Worm (Caenorhabditis elegans): ENCODE results near the gene clec-5.

clec-5 gene

DNA sequence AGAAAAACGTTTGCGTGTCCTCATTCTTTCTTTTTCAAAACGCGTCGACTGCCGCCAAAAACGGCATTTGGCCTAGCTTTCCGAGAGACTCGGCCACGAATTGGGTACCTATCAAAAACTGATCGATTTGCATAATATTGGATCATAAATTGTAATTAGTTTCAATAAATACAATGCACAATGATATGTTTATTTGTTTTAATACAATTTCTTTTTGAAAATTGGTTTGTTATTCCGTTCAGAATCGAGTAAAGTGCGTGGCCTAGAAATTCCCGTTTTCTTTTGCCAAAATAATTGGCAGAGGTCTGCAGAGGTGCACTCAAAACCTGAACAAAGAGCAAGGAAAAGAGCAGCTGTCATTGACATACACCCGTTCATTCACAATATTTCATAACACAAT, 22.0 kb upstream of the clec-5 start, which contains the start of gene F26F4.8 (continued):
- TF ChIP-seq efl-1 (GFP tag; optimal IDR thresholded peaks at IDR 0.05), result peak; percentile 20
- TF ChIP-seq hmg-1.2 (GFP tag; IDR thresholded peaks at IDR 0.05), result no peak
- TF ChIP-seq madf-8 (GFP tag; conservative IDR thresholded peaks at IDR 0.05), result no peak
- TF ChIP-seq let-607 (tag; optimal IDR thresholded peaks at IDR 0.05), result no peak
- TF ChIP-seq madf-6 (GFP tag; IDR thresholded peaks at IDR 0.05), result no peak
- TF ChIP-seq ZK185.1 (tag; optimal IDR thresholded peaks at IDR 0.05; ENCODE audit: poor library complexity, severe bottlenecking), result peak; percentile 5
- no peak for TF ChIP-seq nhr-27 (tag; optimal IDR thresholded peaks at IDR 0.05)
- no peak for TF ChIP-seq pbrm-1 (GFP tag; IDR thresholded peaks at IDR 0.05)
- no peak for TF ChIP-seq C06A6.2 (GFP tag; conservative IDR thresholded peaks at IDR 0.05)
- TF ChIP-seq B0261.1 (tag; optimal IDR thresholded peaks at IDR 0.05), result no peak
- no peak for TF ChIP-seq D2030.7 (GFP tag; IDR thresholded peaks at IDR 0.05)
- no peak for TF ChIP-seq ztf-25 (GFP tag; IDR thresholded peaks at IDR 0.05)
- no peak for TF ChIP-seq tbx-9 (tag; optimal IDR thresholded peaks at IDR 0.05; ENCODE audit: borderline replicate concordance)
- TF ChIP-seq ceh-40 (GFP tag; IDR thresholded peaks at IDR 0.05), result no peak
- no peak for TF ChIP-seq ztf-28 (GFP tag; IDR thresholded peaks at IDR 0.05)
- TF ChIP-seq F33H1.4 (GFP tag; IDR thresholded peaks at IDR 0.05), result no peak
- no peak for TF ChIP-seq let-526 (GFP tag; IDR thresholded peaks at IDR 0.05)
- no peak for TF ChIP-seq egl-44 (GFP tag; IDR thresholded peaks at IDR 0.05)
- TF ChIP-seq cebp-2 (GFP tag; IDR thresholded peaks at IDR 0.05), result no peak
- TF ChIP-seq attf-6 (GFP tag; IDR thresholded peaks at IDR 0.05), result no peak
- no peak for TF ChIP-seq repo-1 (tag; optimal IDR thresholded peaks at IDR 0.05)
- TF ChIP-seq gei-17 (GFP tag; optimal IDR thresholded peaks at IDR 0.05), result no peak
- no peak for TF ChIP-seq lin-26 (GFP tag; IDR thresholded peaks at IDR 0.05)
- TF ChIP-seq fkh-3 (tag; optimal IDR thresholded peaks at IDR 0.05), result no peak
- no peak for TF ChIP-seq pha-4 (tag; optimal IDR thresholded peaks at IDR 0.05)
- no peak for TF ChIP-seq K11D2.4 (GFP tag; IDR thresholded peaks at IDR 0.05)

ce11 chrIII:4903784-4904183, 20.4 kb upstream of the clec-5 start, which contains the start of gene kbp-2:
TSS of gene kbp-2 (minus strand) at chrIII:4903884.
- no peak for TF ChIP-seq egl-18 (GFP tag; IDR thresholded peaks at IDR 0.05)
- no peak for TF ChIP-seq bed-1 (GFP tag; IDR thresholded peaks at IDR 0.05)
- TF ChIP-seq F23B12.7 (tag; optimal IDR thresholded peaks at IDR 0.05; ENCODE audit: insufficient read depth), result no peak
- TF ChIP-seq sdz-38 (tag; optimal IDR thresholded peaks at IDR 0.05), result no peak
- TF ChIP-seq T07F8.4 (tag; optimal IDR thresholded peaks at IDR 0.05), result no peak
- TF ChIP-seq cebp-2 (GFP tag; IDR thresholded peaks at IDR 0.05), result no peak
- no peak for TF ChIP-seq D2030.7 (GFP tag; IDR thresholded peaks at IDR 0.05)
- TF ChIP-seq hmg-20 (GFP tag; IDR thresholded peaks at IDR 0.05), result no peak
- TF ChIP-seq lin-26 (GFP tag; IDR thresholded peaks at IDR 0.05), result no peak
- TF ChIP-seq nhr-27 (tag; optimal IDR thresholded peaks at IDR 0.05), result no peak

ce11 chrIII:4900260-4900659, 16.9 kb upstream of the clec-5 start, which contains the start of gene tag-340:
TSS of gene tag-340 (plus strand) at chrIII:4900508.
- TF ChIP-seq unc-130 (GFP tag; optimal IDR thresholded peaks at IDR 0.05), result no peak
- peak; percentile 47; the same call in 1 of the 2 replicates for TF ChIP-seq madf-8 (GFP tag; conservative IDR thresholded peaks at IDR 0.05)
- TF ChIP-seq snpc-1.3 (tag; optimal IDR thresholded peaks at IDR 0.05; ENCODE audit: insufficient read depth), result peak; percentile 58
- TF ChIP-seq zim-3 (tag; optimal IDR thresholded peaks at IDR 0.05), result no peak
- no peak for TF ChIP-seq egl-44 (GFP tag; IDR thresholded peaks at IDR 0.05)
- TF ChIP-seq bed-1 (GFP tag; IDR thresholded peaks at IDR 0.05), result no peak
- peak; percentile 63 for TF ChIP-seq D2030.7 (GFP tag; IDR thresholded peaks at IDR 0.05)
- TF ChIP-seq F33H1.4 (GFP tag; IDR thresholded peaks at IDR 0.05), result peak; percentile 90
- TF ChIP-seq lsl-1 (GFP tag; optimal IDR thresholded peaks at IDR 0.05), result peak; percentile 88
- no peak for TF ChIP-seq attf-5 (GFP tag; optimal IDR thresholded peaks at IDR 0.05)
- TF ChIP-seq hrde-1 (tag; optimal IDR thresholded peaks at IDR 0.05; ENCODE audit: borderline replicate concordance), result no peak
- no peak for TF ChIP-seq B0336.3 (GFP tag; IDR thresholded peaks at IDR 0.05)
- no peak for TF ChIP-seq mel-28 (tag; optimal IDR thresholded peaks at IDR 0.05; ENCODE audit: borderline replicate concordance)
- TF ChIP-seq T26A5.8 (tag; optimal IDR thresholded peaks at IDR 0.05), result no peak
- peak; percentile 63 for TF ChIP-seq snpc-3.4 (tag; optimal IDR thresholded peaks at IDR 0.05)
- peak; percentile 51 for TF ChIP-seq xnd-1 (tag; optimal IDR thresholded peaks at IDR 0.05)
- TF ChIP-seq madf-6 (GFP tag; IDR thresholded peaks at IDR 0.05), result peak; percentile 85
- peak; percentile 23 for TF ChIP-seq efl-1 (GFP tag; optimal IDR thresholded peaks at IDR 0.05)
